Worm (Caenorhabditis elegans) whole organism, L2 larva: Measurements from ENCODE around the gene ZC513.2.

Experiments
- fos-1 ChIP-seq: fragments of 150-350 bp; optimal IDR thresholded peaks from 2 replicates; lab custom pipeline; 2014; ENCODE audit warnings: missing biosample characterization, missing genetic modification characterization
- unc-62 ChIP-seq: fragments of 150-350 bp; optimal IDR thresholded peaks from 2 replicates; lab custom pipeline; 2014; ENCODE audit warnings: missing biosample characterization, missing genetic modification reagents, missing genetic modification characterization

ce11 chrV:8058359-8058758 lies 4.1 kb downstream of the ZC513.2 start, which contains the start of gene str-138:
- TF ChIP-seq fos-1 (no peak), unc-62 (GFP tag; lab: Kevin White, UChicago) (no peak)
